Fruit fly (Drosophila melanogaster): ENCODE measurements around the gene Atg16.

DNA sequence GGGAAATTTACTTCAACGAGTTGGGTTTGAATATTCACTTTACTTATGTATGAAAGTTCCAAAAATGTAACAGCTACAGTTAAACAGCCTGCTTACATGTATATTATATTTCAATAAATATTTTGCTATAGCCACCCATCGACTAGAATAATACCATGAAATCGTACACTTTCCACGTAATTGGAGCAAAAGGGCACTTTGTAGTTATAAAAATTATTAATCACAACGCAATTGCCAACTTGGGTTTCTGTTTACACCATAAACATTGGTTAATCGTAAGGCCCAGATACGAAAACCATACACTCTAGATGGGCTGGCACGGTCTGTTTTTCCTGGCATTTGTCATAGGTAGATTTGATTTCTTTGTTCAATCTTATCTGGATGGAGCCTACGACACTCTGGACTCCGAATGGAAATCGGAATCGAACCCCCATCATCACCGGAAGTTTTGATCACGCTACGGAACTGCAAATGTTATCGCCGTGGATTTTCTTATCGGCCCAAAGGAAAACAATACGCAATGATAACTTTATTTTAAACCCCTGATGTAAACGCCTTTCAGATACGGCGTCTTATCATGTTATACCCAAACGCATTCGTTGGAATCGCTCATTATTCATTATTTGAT, 54.4 kb downstream of the Atg16 start, which contains the start of gene fig:
- TF ChIP-seq CG3407 (GFP tag; optimal IDR thresholded peaks at IDR 0.05) (no peak), wdn (GFP tag; IDR thresholded peaks at IDR 0.05) (no peak), HLHmδ (GFP tag; optimal IDR thresholded peaks at IDR 0.05) (no peak), cad (GFP tag; optimal IDR thresholded peaks at IDR 0.05) (no peak), Poxn (GFP tag; IDR thresholded peaks at IDR 0.05) (no peak), CG4328 (GFP tag; optimal IDR thresholded peaks at IDR 0.05) (no peak), Abd-B (GFP tag; optimal IDR thresholded peaks at IDR 0.05) (no peak), CG5245 (GFP tag; optimal IDR thresholded peaks at IDR 0.05) (no peak), Lim3 (GFP tag; IDR thresholded peaks at IDR 0.05) (no peak), Antp (GFP tag; optimal IDR thresholded peaks at IDR 0.05) (no peak), CG7963 (GFP tag; IDR thresholded peaks at IDR 0.05; ENCODE audit: partially characterized antibody) (no peak), sisA (GFP tag; IDR thresholded peaks at IDR 0.05) (no peak)

All from whole organism, embryonic.